Fruit fly (Drosophila melanogaster) whole organism, pupa: ENCODE results near the gene CG34012.

Source experiments
- CG10348 ChIP-seq: fragments of 200-800 bp; sonication (Bioruptor generic); IDR thresholded peaks from 2 replicates; pipeline ENCODE4 v1.3.6; 2022; ENCODE audit warnings: missing biosample characterization, missing genetic modification characterization
- CG12605 ChIP-seq: fragments of 200-800 bp; sonication (Bioruptor generic); IDR thresholded peaks from 2 replicates; pipeline ENCODE4 v1.3.6; 2022; ENCODE audit warnings: missing biosample characterization, missing genetic modification characterization
- CG13204 ChIP-seq: fragments of 200-800 bp; sonication (Bioruptor generic); optimal IDR thresholded peaks from 2 replicates; lab custom pipeline; 2018; ENCODE audit warnings: missing biosample characterization, mild to moderate bottlenecking, missing genetic modification characterization, moderate library complexity
- CG14655 ChIP-seq: fragments of 200-800 bp; sonication (Bioruptor generic); optimal IDR thresholded peaks from 3 replicates; lab custom pipeline; 2017; ENCODE audit warnings: mild to moderate bottlenecking, missing biosample characterization, missing genetic modification reagents, missing genetic modification characterization
- CG15710 ChIP-seq: fragments of 200-800 bp; sonication (Bioruptor generic); optimal IDR thresholded peaks from 2 replicates; lab custom pipeline; 2018; ENCODE audit warnings: missing biosample characterization, mild to moderate bottlenecking, missing genetic modification characterization, moderate library complexity
- CG17806 ChIP-seq: fragments of 200-800 bp; sonication (Bioruptor generic); optimal IDR thresholded peaks from 2 replicates; lab custom pipeline; 2018; ENCODE audit warnings: missing biosample characterization, mild to moderate bottlenecking, missing genetic modification characterization, moderate library complexity
- CG32121 ChIP-seq: fragments of 200-800 bp; sonication (Bioruptor generic); IDR thresholded peaks from 2 replicates; pipeline ENCODE4 v1.3.6; 2022; ENCODE audit warnings: missing biosample characterization, missing genetic modification characterization
- CG34367 ChIP-seq: fragments of 200-800 bp; sonication (Bioruptor generic); optimal IDR thresholded peaks from 2 replicates; lab custom pipeline; 2018; ENCODE audit warnings: missing biosample characterization, mild to moderate bottlenecking, missing genetic modification characterization
- CG4496 ChIP-seq: fragments of 200-800 bp; sonication (Bioruptor generic); IDR thresholded peaks from 3 replicates; pipeline ENCODE4 v1.3.6; 2022; ENCODE audit warnings: missing biosample characterization, missing genetic modification characterization
- CG8159 ChIP-seq: fragments of 200-800 bp; sonication (Bioruptor generic); optimal IDR thresholded peaks from 3 replicates; lab custom pipeline; 2018; ENCODE audit warnings: missing biosample characterization, mild to moderate bottlenecking, missing genetic modification characterization, moderate library complexity
- CG8301 ChIP-seq: fragments of 200-800 bp; sonication (Bioruptor generic); optimal IDR thresholded peaks from 2 replicates; lab custom pipeline; 2018; ENCODE audit warnings: missing biosample characterization, mild to moderate bottlenecking, missing genetic modification characterization
- CG9948 ChIP-seq: fragments of 200-800 bp; sonication (Bioruptor generic); optimal IDR thresholded peaks from 2 replicates; lab custom pipeline; 2018; ENCODE audit warnings: missing biosample characterization, mild to moderate bottlenecking, missing genetic modification characterization, moderate library complexity
- D1 ChIP-seq: fragments of 200-800 bp; sonication (Bioruptor generic); optimal IDR thresholded peaks from 2 replicates; lab custom pipeline; 2018; ENCODE audit warnings: missing biosample characterization, mild to moderate bottlenecking, missing genetic modification characterization, moderate library complexity
- EcR ChIP-seq: fragments of 200-800 bp; sonication (Bioruptor generic); optimal IDR thresholded peaks from 3 replicates; lab custom pipeline; 2019; ENCODE audit warnings: missing biosample characterization, missing genetic modification characterization, mild to moderate bottlenecking, moderate library complexity, missing genetic modification reagents
- Ets98B ChIP-seq: fragments of 200-800 bp; sonication (Bioruptor generic); IDR thresholded peaks from 2 replicates; pipeline ENCODE4 v1.3.6; 2022; ENCODE audit warnings: missing biosample characterization, missing genetic modification characterization
- Pif1A ChIP-seq: fragments of 200-800 bp; sonication (Bioruptor generic); optimal IDR thresholded peaks from 3 replicates; lab custom pipeline; 2016; ENCODE audit warnings: missing biosample characterization, missing genetic modification characterization
- Pif1B ChIP-seq: fragments of 200-800 bp; sonication (Bioruptor generic); optimal IDR thresholded peaks from 3 replicates; lab custom pipeline; 2016; ENCODE audit warnings: missing biosample characterization, missing genetic modification characterization
- Snoo ChIP-seq: fragments of 200-800 bp; sonication (Bioruptor generic); optimal IDR thresholded peaks from 3 replicates; lab custom pipeline; 2017; ENCODE audit warnings: missing biosample characterization, mild to moderate bottlenecking, missing genetic modification characterization, inconsistent platforms
- fd96Ca ChIP-seq: fragments of 200-800 bp; sonication (Bioruptor generic); IDR thresholded peaks from 3 replicates; pipeline ENCODE4 v1.3.6; 2022; ENCODE audit warnings: missing biosample characterization, missing genetic modification characterization
- gl ChIP-seq: fragments of 200-800 bp; sonication (Bioruptor generic); optimal IDR thresholded peaks from 2 replicates; lab custom pipeline; 2018; ENCODE audit warnings: missing biosample characterization, mild to moderate bottlenecking, missing genetic modification characterization
- rn ChIP-seq: fragments of 200-800 bp; sonication (Bioruptor generic); IDR thresholded peaks from 2 replicates; pipeline ENCODE4 v1.3.6; 2022; ENCODE audit warnings: missing biosample characterization, missing genetic modification characterization

The CG34012 gene

dm6 chr3L:11119901-11120418 lies 10.7 kb upstream of the CG34012 start:
- TF ChIP-seq gl (tag; lab: Kevin White, UChicago) = no peak
- TF ChIP-seq CG14655 (GFP tag; lab: Kevin White, UChicago) = no peak
- no peak for TF ChIP-seq CG13204
- TF ChIP-seq CG15710 (tag; lab: Kevin White, UChicago) = no peak
- no peak for TF ChIP-seq Pif1B (GFP tag; lab: Kevin White, UChicago)
- no peak for TF ChIP-seq CG34367
- no peak for TF ChIP-seq CG32121 (GFP tag; lab: Robert Waterston, UW)

- TF ChIP-seq CG14655 (GFP tag; lab: Kevin White, UChicago) = no peak
- TF ChIP-seq Snoo (tag; lab: Kevin White, UChicago) = no peak
- TF ChIP-seq CG8159 (tag; lab: Kevin White, UChicago) = no peak
- peak; percentile 60; the same call in 2 of the 3 replicates for TF ChIP-seq CG4496
- TF ChIP-seq gl (tag; lab: Kevin White, UChicago) = no peak
- no peak for TF ChIP-seq CG34367
- TF ChIP-seq CG10348 = no peak
- TF ChIP-seq Ets98B (GFP tag; lab: Robert Waterston, UW) = peak; percentile 29; the same call in 1 of the 2 replicates
- no peak for TF ChIP-seq CG9948 (tag; lab: Kevin White, UChicago)
- TF ChIP-seq fd96Ca (GFP tag; lab: Robert Waterston, UW) = peak; percentile 50; the same call in 2 of the 3 replicates
- no peak for TF ChIP-seq CG15710 (tag; lab: Kevin White, UChicago)
- peak; percentile 46 for TF ChIP-seq rn (GFP tag; lab: Robert Waterston, UW)
- no peak for TF ChIP-seq D1 (tag; lab: Kevin White, UChicago)
- no peak for TF ChIP-seq Pif1A (GFP tag; lab: Kevin White, UChicago)
- no peak for TF ChIP-seq CG32121 (GFP tag; lab: Robert Waterston, UW)
- TF ChIP-seq EcR = no peak
- no peak for TF ChIP-seq CG8301 (tag; lab: Kevin White, UChicago)
- no peak for TF ChIP-seq Pif1B (GFP tag; lab: Kevin White, UChicago)
- TF ChIP-seq CG12605 = no peak
- TF ChIP-seq CG13204 = no peak
- TF ChIP-seq CG17806 (tag; lab: Kevin White, UChicago) = no peak
Observed at dm6 chr3L:11119396-11119900, 10.1 kb upstream of the CG34012 start.

- TF ChIP-seq rn (GFP tag; lab: Robert Waterston, UW) (no peak), Pif1B (GFP tag; lab: Kevin White, UChicago) (no peak), CG14655 (GFP tag; lab: Kevin White, UChicago) (peak; percentile 2), CG32121 (GFP tag; lab: Robert Waterston, UW) (peak; percentile 67), CG8301 (tag; lab: Kevin White, UChicago) (no peak), CG9948 (tag; lab: Kevin White, UChicago) (no peak), D1 (tag; lab: Kevin White, UChicago) (no peak), Snoo (tag; lab: Kevin White, UChicago) (no peak), CG17806 (tag; lab: Kevin White, UChicago) (no peak), Pif1A (GFP tag; lab: Kevin White, UChicago) (peak; percentile 42), CG13204 (peak; percentile 64), CG34367 (no peak), CG12605 (peak; percentile 72), EcR (peak; percentile 29), fd96Ca (GFP tag; lab: Robert Waterston, UW) (peak; percentile 69; the same call in 2 of the 3 replicates), CG4496 (peak; percentile 59; the same call in 2 of the 3 replicates), gl (tag; lab: Kevin White, UChicago) (peak; percentile 55), Ets98B (GFP tag; lab: Robert Waterston, UW) (peak; percentile 65)
Observed at dm6 chr3L:11118627-11119395, 9.5 kb upstream of the CG34012 start.

- TF ChIP-seq Pif1A (GFP tag; lab: Kevin White, UChicago) = no peak
- no peak for TF ChIP-seq Pif1B (GFP tag; lab: Kevin White, UChicago)
- TF ChIP-seq Snoo (tag; lab: Kevin White, UChicago) = no peak
- TF ChIP-seq gl (tag; lab: Kevin White, UChicago) = no peak
- TF ChIP-seq D1 (tag; lab: Kevin White, UChicago) = no peak
- TF ChIP-seq rn (GFP tag; lab: Robert Waterston, UW) = no peak
- no peak for TF ChIP-seq CG12605
- TF ChIP-seq CG8301 (tag; lab: Kevin White, UChicago) = no peak
- TF ChIP-seq CG14655 (GFP tag; lab: Kevin White, UChicago) = no peak
- no peak for TF ChIP-seq CG9948 (tag; lab: Kevin White, UChicago)
- TF ChIP-seq CG10348 = no peak
- no peak for TF ChIP-seq CG17806 (tag; lab: Kevin White, UChicago)
- TF ChIP-seq CG32121 (GFP tag; lab: Robert Waterston, UW) = no peak
- TF ChIP-seq CG8159 (tag; lab: Kevin White, UChicago) = no peak
- no peak for TF ChIP-seq fd96Ca (GFP tag; lab: Robert Waterston, UW)
Observed at dm6 chr3L:11117733-11118132, 8.4 kb upstream of the CG34012 start.
